Fruit fly (Drosophila melanogaster) whole organism, wandering third instar larva: ENCODE measurements around the gene CG14427.

Source experiments
- Abd-B ChIP-seq: fragments of >200 bp; optimal IDR thresholded peaks from 2 replicates; lab custom pipeline; 2017; ENCODE audit warnings: missing biosample characterization, missing genetic modification characterization
- CrebA ChIP-seq: fragments of 200-800 bp; sonication (Bioruptor generic); optimal IDR thresholded peaks from 2 replicates; lab custom pipeline; 2016; ENCODE audit warnings: missing biosample characterization, mild to moderate bottlenecking, missing genetic modification characterization, borderline replicate concordance
- Dif ChIP-seq: fragments of 200-275, 200-300 bp; sonication (Bioruptor generic); optimal IDR thresholded peaks from 2 replicates; lab custom pipeline; 2018; ENCODE audit warnings: missing biosample characterization, missing genetic modification characterization; ENCODE audit not compliant: partially characterized antibody
- Hr83 ChIP-seq: fragments of 200-300 bp; sonication (Bioruptor generic); optimal IDR thresholded peaks from 2 replicates; lab custom pipeline; 2016; ENCODE audit warnings: missing biosample characterization, mild to moderate bottlenecking, missing genetic modification characterization, moderate library complexity; ENCODE audit not compliant: poor library complexity, severe bottlenecking
- Mio ChIP-seq: sonication (Bioruptor generic); optimal IDR thresholded peaks from 2 replicates; lab custom pipeline; 2016; ENCODE audit warnings: missing biosample characterization, missing genetic modification characterization
- OdsH ChIP-seq: fragments of 200-800 bp; sonication (Bioruptor generic); optimal IDR thresholded peaks from 2 replicates; lab custom pipeline; 2016; ENCODE audit warnings: missing biosample characterization, mild to moderate bottlenecking, missing genetic modification characterization
- Sp1 ChIP-seq: fragments of 200-800 bp; sonication (Bioruptor generic); optimal IDR thresholded peaks from 3 replicates; lab custom pipeline; 2019; ENCODE audit warnings: missing biosample characterization, mild to moderate bottlenecking, missing genetic modification characterization, moderate library complexity
- br ChIP-seq: fragments of 200-800 bp; sonication (Bioruptor generic); optimal IDR thresholded peaks from 2 replicates; lab custom pipeline; 2016; ENCODE audit warnings: missing biosample characterization, missing genetic modification characterization
- brk ChIP-seq: fragments of 200-800 bp; sonication (Bioruptor generic); optimal IDR thresholded peaks from 2 replicates; lab custom pipeline; 2016; ENCODE audit warnings: missing biosample characterization, mild to moderate bottlenecking, missing genetic modification characterization
- fru ChIP-seq: fragments of 200-800 bp; sonication (Bioruptor generic); optimal IDR thresholded peaks from 3 replicates; lab custom pipeline; 2016; ENCODE audit warnings: missing biosample characterization, mild to moderate bottlenecking, missing genetic modification characterization
- h ChIP-seq: fragments of 200-800 bp; sonication (Bioruptor generic); optimal IDR thresholded peaks from 3 replicates; lab custom pipeline; 2016; ENCODE audit warnings: missing biosample characterization, mild to moderate bottlenecking, missing genetic modification characterization
- lola ChIP-seq: fragments of >200 bp; optimal IDR thresholded peaks from 2 replicates; lab custom pipeline; 2017; ENCODE audit warnings: missing biosample characterization, missing genetic modification characterization
- rgr ChIP-seq: fragments of 200-800 bp; sonication (Bioruptor generic); optimal IDR thresholded peaks from 3 replicates; lab custom pipeline; 2016; ENCODE audit warnings: missing biosample characterization, mild to moderate bottlenecking, missing genetic modification characterization
- usp ChIP-seq: fragments of >200 bp; optimal IDR thresholded peaks from 2 replicates; lab custom pipeline; 2017; ENCODE audit warnings: missing biosample characterization, missing genetic modification characterization

dm6 chrX:7040205-7040866 lies at the start of gene CG14427:
- TF ChIP-seq Dif (GFP tag; lab: Kevin White, UChicago) (no peak), fru (GFP tag; lab: Kevin White, UChicago) (no peak), lola (GFP tag; lab: Kevin White, UChicago) (no peak), rgr (GFP tag; lab: Kevin White, UChicago) (no peak), Sp1 (GFP tag; lab: Kevin White, UChicago) (no peak), usp (GFP tag; lab: Kevin White, UChicago) (no peak), CrebA (GFP tag; lab: Kevin White, UChicago) (no peak), br (GFP tag; lab: Kevin White, UChicago) (no peak), OdsH (no peak), h (GFP tag; lab: Kevin White, UChicago) (no peak), Mio (no peak), Abd-B (GFP tag; lab: Kevin White, UChicago) (no peak), brk (GFP tag; lab: Kevin White, UChicago) (no peak), Hr83 (no peak)
